Fruit fly (Drosophila melanogaster) whole organism, prepupa: ENCODE results near the gene intr.

Experiments used
- Blimp-1 ChIP-seq: fragments of 200-800 bp; sonication (Bioruptor generic); optimal IDR thresholded peaks from 3 replicates; lab custom pipeline; 2017; ENCODE audit warnings: missing biosample characterization, missing genetic modification characterization, mild to moderate bottlenecking, moderate library complexity, missing genetic modification reagents
- CG11294 ChIP-seq: fragments of 200-800 bp; sonication (Bioruptor generic); IDR thresholded peaks from 2 replicates; pipeline ENCODE4 v1.3.6; 2022; ENCODE audit warnings: missing biosample characterization, missing genetic modification characterization
- CG11762 ChIP-seq: fragments of 200-800 bp; sonication (Bioruptor generic); optimal IDR thresholded peaks from 3 replicates; lab custom pipeline; 2016; ENCODE audit warnings: missing biosample characterization, missing genetic modification characterization; ENCODE audit not compliant: insufficient read depth
- CG11902 ChIP-seq: fragments of 200-800 bp; sonication (Bioruptor generic); optimal IDR thresholded peaks from 3 replicates; lab custom pipeline; 2016; ENCODE audit warnings: missing biosample characterization, missing genetic modification characterization
- CG1621 ChIP-seq: fragments of 200-800 bp; sonication (Bioruptor generic); optimal IDR thresholded peaks from 3 replicates; lab custom pipeline; 2018; ENCODE audit warnings: missing biosample characterization, mild to moderate bottlenecking, missing genetic modification characterization
- CG3032 ChIP-seq: fragments of 200-800 bp; optimal IDR thresholded peaks from 2 replicates; lab custom pipeline; 2019; ENCODE audit warnings: missing biosample characterization, mild to moderate bottlenecking, missing genetic modification characterization, moderate library complexity
- CG31627 ChIP-seq: fragments of 200-800 bp; sonication (Bioruptor generic); optimal IDR thresholded peaks from 3 replicates; lab custom pipeline; 2016; ENCODE audit warnings: missing biosample characterization, missing genetic modification characterization
- CG32006 ChIP-seq: fragments of 200-800 bp; sonication (Bioruptor generic); optimal IDR thresholded peaks from 3 replicates; lab custom pipeline; 2017; ENCODE audit warnings: missing biosample characterization, mild to moderate bottlenecking, missing genetic modification characterization
- CG3919 ChIP-seq: fragments of 200-800 bp; sonication (Bioruptor generic); optimal IDR thresholded peaks from 3 replicates; lab custom pipeline; 2016; ENCODE audit warnings: missing biosample characterization, missing genetic modification characterization
- CG6792 ChIP-seq: fragments of 200-800 bp; sonication (Bioruptor generic); optimal IDR thresholded peaks from 3 replicates; lab custom pipeline; 2016; ENCODE audit warnings: missing biosample characterization, missing genetic modification characterization
- CG6808 ChIP-seq: fragments of 200-800 bp; sonication (Bioruptor generic); optimal IDR thresholded peaks from 3 replicates; lab custom pipeline; 2017; ENCODE audit warnings: missing biosample characterization, missing genetic modification characterization, mild to moderate bottlenecking, moderate library complexity, missing genetic modification reagents
- CG6854 ChIP-seq: fragments of 200-800 bp; sonication (Bioruptor generic); optimal IDR thresholded peaks from 2 replicates; lab custom pipeline; 2017; ENCODE audit warnings: missing biosample characterization, mild to moderate bottlenecking, missing genetic modification characterization
- CG7368 ChIP-seq: fragments of 200-800 bp; sonication (Bioruptor generic); optimal IDR thresholded peaks from 3 replicates; lab custom pipeline; 2016; ENCODE audit warnings: missing biosample characterization, missing genetic modification characterization
- CG8119 ChIP-seq: fragments of 200-800 bp; sonication (Bioruptor generic); IDR thresholded peaks from 3 replicates; pipeline ENCODE4 v1.3.6; 2022; ENCODE audit warnings: missing biosample characterization, missing genetic modification characterization
- Eip75B ChIP-seq: fragments of 200-800 bp; sonication (Bioruptor generic); optimal IDR thresholded peaks from 3 replicates; lab custom pipeline; 2016; ENCODE audit warnings: missing biosample characterization, missing genetic modification characterization
- Eip78C ChIP-seq: fragments of 200-800 bp; sonication (Bioruptor generic); peaks from one replicate; lab custom pipeline; 2016; ENCODE audit warnings: missing biosample characterization, missing genetic modification characterization
- Eip93F ChIP-seq: fragments of 200-800 bp; sonication (Bioruptor generic); optimal IDR thresholded peaks from 2 replicates; lab custom pipeline; 2016; ENCODE audit warnings: missing biosample characterization, mild to moderate bottlenecking, missing genetic modification characterization
- Ets21C ChIP-seq: fragments of 200-800 bp; sonication (Bioruptor generic); optimal IDR thresholded peaks from 3 replicates; lab custom pipeline; 2016; ENCODE audit warnings: missing biosample characterization, missing genetic modification characterization
- Ets96B ChIP-seq: fragments of 200-800 bp; optimal IDR thresholded peaks from 2 replicates; lab custom pipeline; 2019; ENCODE audit warnings: missing biosample characterization, mild to moderate bottlenecking, missing genetic modification characterization, moderate library complexity
- Hr38 ChIP-seq: sonication (Bioruptor generic); optimal IDR thresholded peaks from 2 replicates; lab custom pipeline; 2016; ENCODE audit warnings: missing biosample characterization, missing genetic modification characterization
- Hr39 ChIP-seq: fragments of 200-800 bp; sonication (Bioruptor generic); optimal IDR thresholded peaks from 2 replicates; lab custom pipeline; 2016; ENCODE audit warnings: missing biosample characterization, missing genetic modification characterization
- Hr4 ChIP-seq: fragments of 200-800 bp; sonication (Bioruptor generic); optimal IDR thresholded peaks from 3 replicates; lab custom pipeline; 2016; ENCODE audit warnings: missing biosample characterization, missing genetic modification characterization
- Lpt ChIP-seq: fragments of 200-800 bp; sonication (Bioruptor generic); optimal IDR thresholded peaks from 3 replicates; lab custom pipeline; 2016; ENCODE audit warnings: missing biosample characterization, missing genetic modification characterization
- Met ChIP-seq: fragments of 200-800 bp; sonication (Bioruptor generic); optimal IDR thresholded peaks from 3 replicates; lab custom pipeline; 2016; ENCODE audit warnings: missing biosample characterization, missing genetic modification characterization
- OdsH ChIP-seq: fragments of 200-800 bp; sonication (Bioruptor generic); optimal IDR thresholded peaks from 3 replicates; lab custom pipeline; 2016; ENCODE audit warnings: missing biosample characterization, missing genetic modification characterization
- Smox ChIP-seq: fragments of 200-800 bp; sonication (Bioruptor generic); optimal IDR thresholded peaks from 3 replicates; lab custom pipeline; 2016; ENCODE audit warnings: missing biosample characterization, missing genetic modification characterization
- Sox102F ChIP-seq: fragments of 200-800 bp; sonication (Bioruptor generic); optimal IDR thresholded peaks from 2 replicates; lab custom pipeline; 2016; ENCODE audit warnings: missing biosample characterization, mild to moderate bottlenecking, missing genetic modification characterization
- Sox14 ChIP-seq: fragments of 200-800 bp; sonication (Bioruptor generic); optimal IDR thresholded peaks from 3 replicates; lab custom pipeline; 2016; ENCODE audit warnings: missing biosample characterization, missing genetic modification characterization
- Sox15 ChIP-seq: fragments of 200-800 bp; sonication (Bioruptor generic); optimal IDR thresholded peaks from 3 replicates; lab custom pipeline; 2016; ENCODE audit warnings: missing biosample characterization, missing genetic modification characterization
- achi ChIP-seq: fragments of 200-800 bp; sonication (Bioruptor generic); optimal IDR thresholded peaks from 3 replicates; lab custom pipeline; 2016; ENCODE audit warnings: missing biosample characterization, missing genetic modification characterization
- acj6 ChIP-seq: fragments of 200-800 bp; sonication (Bioruptor generic); optimal IDR thresholded peaks from 3 replicates; lab custom pipeline; 2016; ENCODE audit warnings: missing biosample characterization, missing genetic modification characterization
- dac ChIP-seq: fragments of 200-800 bp; sonication (Bioruptor generic); optimal IDR thresholded peaks from 2 replicates; lab custom pipeline; 2017; ENCODE audit warnings: missing biosample characterization, mild to moderate bottlenecking, missing genetic modification characterization
- dsx ChIP-seq: fragments of 200-800 bp; optimal IDR thresholded peaks from 3 replicates; lab custom pipeline; 2019; ENCODE audit warnings: missing biosample characterization, mild to moderate bottlenecking, missing genetic modification characterization, moderate library complexity; ENCODE audit not compliant: poor library complexity, severe bottlenecking
- esn ChIP-seq: fragments of 200-800 bp; sonication (Bioruptor generic); optimal IDR thresholded peaks from 2 replicates; lab custom pipeline; 2016; ENCODE audit warnings: missing biosample characterization, mild to moderate bottlenecking, missing genetic modification characterization, moderate library complexity
- fd59A ChIP-seq: fragments of 200-800 bp; sonication (Bioruptor generic); optimal IDR thresholded peaks from 2 replicates; lab custom pipeline; 2017; ENCODE audit warnings: missing biosample characterization, mild to moderate bottlenecking, missing genetic modification characterization, missing genetic modification reagents
- lz ChIP-seq: fragments of 200-800 bp; sonication (Bioruptor generic); optimal IDR thresholded peaks from 3 replicates; lab custom pipeline; 2016; ENCODE audit warnings: missing biosample characterization, missing genetic modification characterization
- net ChIP-seq: fragments of 200-800 bp; sonication (Bioruptor generic); optimal IDR thresholded peaks from 3 replicates; lab custom pipeline; 2016; ENCODE audit warnings: missing biosample characterization, missing genetic modification characterization
- svp ChIP-seq: fragments of 200-800 bp; sonication (Bioruptor generic); peaks from one replicate; lab custom pipeline; 2016; ENCODE audit warnings: missing biosample characterization, missing genetic modification characterization
- topi ChIP-seq: fragments of 200-800 bp; sonication (Bioruptor generic); optimal IDR thresholded peaks from 3 replicates; lab custom pipeline; 2016; ENCODE audit warnings: missing biosample characterization, missing genetic modification characterization
- vri ChIP-seq: fragments of 200-800 bp; sonication (Bioruptor generic); optimal IDR thresholded peaks from 3 replicates; lab custom pipeline; 2016; ENCODE audit warnings: missing biosample characterization, mild to moderate bottlenecking, missing genetic modification characterization

intr gene

dm6 chr3R:28789317-28789716, 1.0 kb upstream of the intr start, which contains the start of gene CG34295:
Gene CG34295 (plus strand): TSS chr3R:28789617.
- TF ChIP-seq CG3032 (tag; lab: Kevin White, UChicago) (no peak), CG11762 (GFP tag; lab: Kevin White, UChicago) (no peak), CG11294 (GFP tag; lab: Robert Waterston, UW) (no peak), CG7368 (no peak), CG1621 (no peak), Hr39 (GFP tag; lab: Kevin White, UChicago) (no peak), Hr4 (GFP tag; lab: Kevin White, UChicago) (no peak), CG6808 (no peak), achi (GFP tag; lab: Kevin White, UChicago) (no peak), dsx (GFP tag; lab: Kevin White, UChicago) (no peak), svp (no peak), Hr38 (GFP tag; lab: Kevin White, UChicago) (no peak), dac (GFP tag; lab: Kevin White, UChicago) (no peak)

- TF ChIP-seq CG32006 (GFP tag; lab: Kevin White, UChicago) (peak; percentile 30), fd59A (GFP tag; lab: Kevin White, UChicago) (peak; percentile 29), Sox15 (GFP tag; lab: Kevin White, UChicago) (no peak), esn (peak; percentile 16), Eip78C (peak; percentile 82), Ets21C (peak; percentile 21), Lpt (GFP tag; lab: Kevin White, UChicago) (no peak), CG7368 (no peak), CG11902 (peak; percentile 52), Hr39 (GFP tag; lab: Kevin White, UChicago) (peak; percentile 31), Smox (GFP tag; lab: Kevin White, UChicago) (peak; percentile 6), CG1621 (no peak), CG8119 (no peak), Sox14 (GFP tag; lab: Kevin White, UChicago) (peak; percentile 18), Ets96B (tag; lab: Kevin White, UChicago) (no peak), vri (GFP tag; lab: Kevin White, UChicago) (no peak), CG11294 (GFP tag; lab: Robert Waterston, UW) (no peak), Eip75B (GFP tag; lab: Kevin White, UChicago) (no peak), Blimp-1 (GFP tag; lab: Kevin White, UChicago) (no peak), acj6 (peak; percentile 24), Eip93F (GFP tag; lab: Kevin White, UChicago) (no peak), dsx (GFP tag; lab: Kevin White, UChicago) (no peak), CG6792 (GFP tag; lab: Kevin White, UChicago) (no peak), OdsH (GFP tag; lab: Kevin White, UChicago) (peak; percentile 9), CG6854 (GFP tag; lab: Kevin White, UChicago) (no peak), dac (GFP tag; lab: Kevin White, UChicago) (no peak), CG3919 (GFP tag; lab: Kevin White, UChicago) (no peak), lz (peak; percentile 17), Hr38 (GFP tag; lab: Kevin White, UChicago) (no peak), net (GFP tag; lab: Kevin White, UChicago) (no peak), svp (peak; percentile 91), topi (GFP tag; lab: Kevin White, UChicago) (peak; percentile 61), CG31627 (GFP tag; lab: Kevin White, UChicago) (peak; percentile 44), Met (GFP tag; lab: Kevin White, UChicago) (peak; percentile 17), Sox102F (GFP tag; lab: Kevin White, UChicago) (no peak), Hr4 (GFP tag; lab: Kevin White, UChicago) (no peak)
Observed at dm6 chr3R:28805164-28805563, 14.8 kb downstream of the intr start.
